Worm (Caenorhabditis elegans) whole organism, late embryonic: ENCODE measurements around the gene F46C5.9.

Source experiments
- C08G9.2 ChIP-seq: sonication (generic microtip); optimal IDR thresholded peaks from 2 replicates; lab custom pipeline; 2016; ENCODE audit warnings: mild to moderate bottlenecking, missing genetic modification characterization, moderate library complexity, missing compliant biosample characterization
- T23F11.4 ChIP-seq: fragments of 200-800 bp; sonication (Bioruptor generic); optimal IDR thresholded peaks from 2 replicates; lab custom pipeline; 2018; ENCODE audit warnings: mild to moderate bottlenecking, missing genetic modification characterization, missing compliant biosample characterization
- ceh-19 ChIP-seq: fragments of 200-800 bp; sonication (Bioruptor generic); optimal IDR thresholded peaks from 2 replicates; lab custom pipeline; 2018; ENCODE audit warnings: mild to moderate bottlenecking, missing genetic modification characterization, missing compliant biosample characterization
- ceh-2 ChIP-seq: sonication (generic microtip); optimal IDR thresholded peaks from 2 replicates; lab custom pipeline; 2016; ENCODE audit warnings: missing genotype, missing genetic modification characterization, missing compliant biosample characterization
- ceh-22 ChIP-seq: sonication (generic microtip); optimal IDR thresholded peaks from 2 replicates; lab custom pipeline; 2017; ENCODE audit warnings: missing biosample characterization, missing genetic modification characterization
- ceh-24 ChIP-seq: sonication (generic microtip); optimal IDR thresholded peaks from 2 replicates; lab custom pipeline; 2016; ENCODE audit warnings: mild to moderate bottlenecking, missing genetic modification characterization, missing compliant biosample characterization
- ceh-30 ChIP-seq: fragments of 150-350 bp; optimal IDR thresholded peaks from 2 replicates; lab custom pipeline; 2014; ENCODE audit warnings: missing biosample characterization, missing genetic modification characterization
- ceh-6 ChIP-seq: fragments of 200-800 bp; sonication (Bioruptor generic); optimal IDR thresholded peaks from 2 replicates; lab custom pipeline; 2018; ENCODE audit warnings: mild to moderate bottlenecking, missing genetic modification characterization, missing compliant biosample characterization
- dmd-4 ChIP-seq: sonication (generic microtip); optimal IDR thresholded peaks from 2 replicates; lab custom pipeline; 2016; ENCODE audit warnings: borderline replicate concordance, missing genetic modification characterization, missing compliant biosample characterization
- dve-1 ChIP-seq: sonication (generic microtip); optimal IDR thresholded peaks from 2 replicates; lab custom pipeline; 2017; ENCODE audit warnings: antibody characterized with exemption, mild to moderate bottlenecking, missing genetic modification characterization, missing compliant biosample characterization
- elt-2 ChIP-seq: sonication (generic microtip); optimal IDR thresholded peaks from 2 replicates; lab custom pipeline; 2016; ENCODE audit warnings: missing genetic modification reagents, missing genetic modification characterization, missing compliant biosample characterization
- elt-4 ChIP-seq: sonication (generic microtip); optimal IDR thresholded peaks from 2 replicates; lab custom pipeline; 2016; ENCODE audit warnings: missing genetic modification characterization, missing compliant biosample characterization
- ets-4 ChIP-seq: sonication (generic microtip); optimal IDR thresholded peaks from 2 replicates; lab custom pipeline; 2016; ENCODE audit warnings: missing genetic modification characterization, missing compliant biosample characterization
- fax-1 ChIP-seq: sonication (generic microtip); optimal IDR thresholded peaks from 2 replicates; lab custom pipeline; 2016; ENCODE audit warnings: missing genotype, missing genetic modification characterization, missing compliant biosample characterization
- fkh-10 ChIP-seq: fragments of 150-350 bp; optimal IDR thresholded peaks from 2 replicates; lab custom pipeline; 2014; ENCODE audit warnings: missing biosample characterization, missing genetic modification reagents, missing genetic modification characterization
- gmeb-2 ChIP-seq: sonication (generic microtip); optimal IDR thresholded peaks from 2 replicates; lab custom pipeline; 2016; ENCODE audit warnings: missing genetic modification characterization, inconsistent platforms, missing compliant biosample characterization
- hlh-6 ChIP-seq: sonication (generic microtip); optimal IDR thresholded peaks from 2 replicates; lab custom pipeline; 2016; ENCODE audit warnings: missing genotype, missing genetic modification characterization, missing compliant biosample characterization
- lim-6 ChIP-seq: sonication (generic microtip); optimal IDR thresholded peaks from 2 replicates; lab custom pipeline; 2016; ENCODE audit warnings: missing genetic modification characterization, missing compliant biosample characterization
- lin-11 ChIP-seq: fragments of 200-800 bp; sonication (Bioruptor generic); optimal IDR thresholded peaks from 2 replicates; lab custom pipeline; 2018; ENCODE audit warnings: mild to moderate bottlenecking, missing genetic modification characterization, missing compliant biosample characterization
- pag-3 ChIP-seq: sonication (generic microtip); optimal IDR thresholded peaks from 2 replicates; lab custom pipeline; 2016; ENCODE audit warnings: missing compliant biosample characterization, missing genetic modification characterization, borderline replicate concordance
- pha-2 ChIP-seq: sonication (generic microtip); optimal IDR thresholded peaks from 2 replicates; lab custom pipeline; 2017; ENCODE audit warnings: mild to moderate bottlenecking, missing genetic modification characterization, missing compliant biosample characterization
- pha-4 ChIP-seq: fragments of 150-350 bp; optimal IDR thresholded peaks from 2 replicates; lab custom pipeline; 2018; ENCODE audit warnings: missing biosample characterization, missing genetic modification reagents, missing genetic modification characterization
- rnt-1 ChIP-seq: sonication (generic microtip); optimal IDR thresholded peaks from 2 replicates; lab custom pipeline; 2016; ENCODE audit warnings: missing genetic modification characterization, missing compliant biosample characterization
- sox-2 ChIP-seq: fragments of 200-800 bp; sonication (Bioruptor generic); IDR thresholded peaks from 2 replicates; pipeline ENCODE4 v1.3.6; 2022; ENCODE audit warnings: missing genetic modification reagents, missing genetic modification characterization, missing compliant biosample characterization
- sox-4 ChIP-seq: sonication (generic microtip); optimal IDR thresholded peaks from 2 replicates; lab custom pipeline; 2017; ENCODE audit warnings: mild to moderate bottlenecking, missing genetic modification characterization, inconsistent platforms, missing compliant biosample characterization
- tbx-2 ChIP-seq: sonication (generic microtip); optimal IDR thresholded peaks from 2 replicates; lab custom pipeline; 2016; ENCODE audit warnings: missing genetic modification characterization, missing compliant biosample characterization
- tbx-7 ChIP-seq: sonication (generic microtip); optimal IDR thresholded peaks from 2 replicates; lab custom pipeline; 2016; ENCODE audit warnings: missing genotype, missing genetic modification characterization, missing compliant biosample characterization
- ttx-3 ChIP-seq: sonication (generic microtip); optimal IDR thresholded peaks from 2 replicates; lab custom pipeline; 2016; ENCODE audit warnings: missing genetic modification reagents, missing genetic modification characterization, missing compliant biosample characterization
- unc-42 ChIP-seq: sonication (generic microtip); optimal IDR thresholded peaks from 2 replicates; lab custom pipeline; 2016; ENCODE audit warnings: missing genotype, missing genetic modification characterization, missing compliant biosample characterization
- unc-55 ChIP-seq: sonication (generic microtip); optimal IDR thresholded peaks from 2 replicates; lab custom pipeline; 2017; ENCODE audit warnings: missing biosample characterization, missing genetic modification reagents, missing genetic modification characterization

The F46C5.9 gene

ce11 chrII:8820126-8820972 lies 9.8 kb upstream of the F46C5.9 start:
- no peak for TF ChIP-seq ets-4
- peak; percentile 32 for TF ChIP-seq elt-2 (tag; lab: Kevin White, UChicago)
- no peak for TF ChIP-seq T23F11.4 (GFP tag; lab: Kevin White, UChicago)
- TF ChIP-seq ceh-2 (tag; lab: Kevin White, UChicago): no peak
- no peak for TF ChIP-seq hlh-6 (tag; lab: Kevin White, UChicago)

- no peak for TF ChIP-seq pha-2 (tag; lab: Kevin White, UChicago)
- TF ChIP-seq ceh-30 (tag; lab: Kevin White, UChicago): no peak
- no peak for TF ChIP-seq lin-11
- no peak for TF ChIP-seq unc-55 (GFP tag; lab: Kevin White, UChicago)
- TF ChIP-seq C08G9.2 (tag; lab: Kevin White, UChicago): no peak
- TF ChIP-seq sox-2 (GFP tag; lab: Robert Waterston, UW): no peak
- no peak for TF ChIP-seq elt-2 (tag; lab: Kevin White, UChicago)
- TF ChIP-seq ceh-22 (tag; lab: Kevin White, UChicago): no peak
- no peak for TF ChIP-seq ttx-3 (tag; lab: Kevin White, UChicago)
- TF ChIP-seq elt-4 (tag; lab: Kevin White, UChicago): no peak
- no peak for TF ChIP-seq pag-3 (tag; lab: Kevin White, UChicago)
- TF ChIP-seq tbx-2: no peak
- no peak for TF ChIP-seq T23F11.4 (GFP tag; lab: Kevin White, UChicago)
- TF ChIP-seq gmeb-2 (tag; lab: Kevin White, UChicago): no peak
- TF ChIP-seq unc-42 (tag; lab: Kevin White, UChicago): no peak
- TF ChIP-seq ceh-6 (GFP tag; lab: Kevin White, UChicago): no peak
- no peak for TF ChIP-seq dmd-4
These were observed 8.7 kb upstream of the F46C5.9 start, which contains the start of gene F46C5.10 for ce11 chrII:8818978-8819896. Gene F46C5.10 (minus strand): TSS chrII:8819028.

- TF ChIP-seq tbx-7 (tag; lab: Kevin White, UChicago) (no peak), lim-6 (tag; lab: Kevin White, UChicago) (no peak), ttx-3 (tag; lab: Kevin White, UChicago) (no peak), gmeb-2 (tag; lab: Kevin White, UChicago) (no peak), fax-1 (tag; lab: Kevin White, UChicago) (no peak), C08G9.2 (tag; lab: Kevin White, UChicago) (no peak), dve-1 (no peak), sox-4 (tag; lab: Kevin White, UChicago) (no peak), sox-2 (GFP tag; lab: Robert Waterston, UW) (no peak), ceh-6 (GFP tag; lab: Kevin White, UChicago) (no peak), ceh-24 (no peak), rnt-1 (no peak)
These were observed 7.7 kb upstream of the F46C5.9 start for ce11 chrII:8818257-8818656.

ce11 chrII:8817225-8817624 lies 6.7 kb upstream of the F46C5.9 start:
- no peak for TF ChIP-seq ceh-2 (tag; lab: Kevin White, UChicago)
- no peak for TF ChIP-seq fkh-10 (GFP tag; lab: Kevin White, UChicago)
- TF ChIP-seq ceh-19 (GFP tag; lab: Kevin White, UChicago): no peak
- TF ChIP-seq elt-4 (tag; lab: Kevin White, UChicago): no peak
- TF ChIP-seq C08G9.2 (tag; lab: Kevin White, UChicago): no peak

- TF ChIP-seq fax-1 (tag; lab: Kevin White, UChicago) (no peak), pha-4 (tag; lab: Kevin White, UChicago) (no peak)
These were observed 3.7 kb upstream of the F46C5.9 start for ce11 chrII:8814231-8814630.
